Worm (Caenorhabditis elegans) whole organism, L1 larva: ENCODE data around the gene flp-5.

Experiments
- ces-1 ChIP-seq: fragments of 150-350 bp; optimal IDR thresholded peaks from 2 replicates; lab custom pipeline; 2014; ENCODE audit warnings: missing biosample characterization, missing genetic modification reagents, missing genetic modification characterization
- lin-35 ChIP-seq, 2 experiments: fragments of 150-350 bp; optimal IDR thresholded peaks; 2 replicates each; lab custom pipeline; 2014; ENCODE audit warnings: missing biosample characterization in 2 of 2, missing genetic modification characterization in 2 of 2, missing genetic modification reagents in 2 of 2
- nhr-11 ChIP-seq: fragments of 150-350 bp; optimal IDR thresholded peaks from 2 replicates; lab custom pipeline; 2014; ENCODE audit warnings: missing biosample characterization, missing genetic modification characterization
- nhr-28 ChIP-seq: fragments of 150-350 bp; optimal IDR thresholded peaks from 2 replicates; lab custom pipeline; 2014; ENCODE audit warnings: missing biosample characterization, missing genetic modification characterization
- nhr-77 ChIP-seq: fragments of 150-350 bp; optimal IDR thresholded peaks from 2 replicates; lab custom pipeline; 2014; ENCODE audit warnings: missing biosample characterization, missing genetic modification characterization
- unc-86 ChIP-seq: sonication (generic microtip); optimal IDR thresholded peaks from 2 replicates; lab custom pipeline; 2016; ENCODE audit warnings: missing genetic modification characterization, missing compliant biosample characterization
- ztf-4 ChIP-seq: fragments of 150-350 bp; optimal IDR thresholded peaks from 2 replicates; lab custom pipeline; 2014; ENCODE audit warnings: missing biosample characterization, missing genetic modification characterization

ce11 chrX:8550099-8550498 is 22.0 kb downstream of the flp-5 start:
- TF ChIP-seq nhr-28 (tag; lab: Kevin White, UChicago) = no peak
- TF ChIP-seq nhr-11 = no peak
- no peak for TF ChIP-seq ztf-4 (tag; lab: Kevin White, UChicago)
- TF ChIP-seq lin-35 (GFP tag; optimal IDR thresholded peaks at IDR 0.05; lab: Kevin White, UChicago) = peak; percentile 6 to 80
- TF ChIP-seq ces-1 (GFP tag; lab: Kevin White, UChicago) = no peak
- TF ChIP-seq unc-86 (tag; lab: Kevin White, UChicago) = no peak
- TF ChIP-seq nhr-77 (tag; lab: Kevin White, UChicago) = peak; percentile 45
